Worm (Caenorhabditis elegans) whole organism, young adult: ENCODE measurements around the gene F13H10.5.

Source experiments
- B0336.3 ChIP-seq: fragments of 200-800 bp; sonication (Bioruptor generic); IDR thresholded peaks from 2 replicates; pipeline ENCODE4 v1.3.6; 2022; ENCODE audit warnings: missing genetic modification characterization, missing compliant biosample characterization
- D2030.7 ChIP-seq: fragments of 200-800 bp; sonication (Bioruptor generic); IDR thresholded peaks from 2 replicates; pipeline ENCODE4 v1.3.6; 2022; ENCODE audit warnings: missing genetic modification reagents, missing genetic modification characterization, missing compliant biosample characterization
- F10E7.11 ChIP-seq: sonication (generic microtip); optimal IDR thresholded peaks from 2 replicates; lab custom pipeline; 2017; ENCODE audit warnings: mild to moderate bottlenecking, missing genetic modification characterization, moderate library complexity, missing compliant biosample characterization
- F23B12.7 ChIP-seq: sonication (generic microtip); optimal IDR thresholded peaks from 2 replicates; lab custom pipeline; 2017; ENCODE audit warnings: missing genetic modification characterization, mild to moderate bottlenecking, missing compliant biosample characterization, antibody characterized with exemption, moderate library complexity; ENCODE audit not compliant: insufficient read depth
- F33H1.4 ChIP-seq: fragments of 200-800 bp; sonication (Bioruptor generic); IDR thresholded peaks from 2 replicates; pipeline ENCODE4 v1.3.6; 2022; ENCODE audit warnings: missing genetic modification reagents, missing genetic modification characterization, missing compliant biosample characterization
- F39B2.1 ChIP-seq: fragments of 200-800 bp; sonication (Bioruptor generic); IDR thresholded peaks from 2 replicates; pipeline ENCODE4 v1.3.6; 2022; ENCODE audit warnings: missing genetic modification reagents, missing genetic modification characterization, missing compliant biosample characterization
- F57A8.1 ChIP-seq: fragments of 200-800 bp; sonication (Bioruptor generic); optimal IDR thresholded peaks from 2 replicates; lab custom pipeline; 2018; ENCODE audit warnings: mild to moderate bottlenecking, missing genetic modification characterization, moderate library complexity, missing compliant biosample characterization
- Y56A3A.18 ChIP-seq: fragments of 200-800 bp; sonication (Bioruptor generic); IDR thresholded peaks from 2 replicates; pipeline ENCODE4 v1.3.6; 2022; ENCODE audit warnings: missing genetic modification reagents, missing genetic modification characterization, missing compliant biosample characterization
- Y67H2A.10 ChIP-seq: fragments of 200-800 bp; sonication (Bioruptor generic); conservative IDR thresholded peaks from 2 replicates; pipeline ENCODE4 v1.3.6; 2022; ENCODE audit warnings: missing genetic modification reagents, missing genetic modification characterization, missing compliant biosample characterization
- atf-7 ChIP-seq: sonication (generic microtip); optimal IDR thresholded peaks from 2 replicates; lab custom pipeline; 2017; ENCODE audit warnings: mild to moderate bottlenecking, missing genetic modification characterization, missing compliant biosample characterization
- athp-1 ChIP-seq: sonication (generic microtip); optimal IDR thresholded peaks from 2 replicates; lab custom pipeline; 2017; ENCODE audit warnings: mild to moderate bottlenecking, missing genetic modification characterization, missing compliant biosample characterization
- attf-5 ChIP-seq: fragments of 200-800 bp; sonication (Bioruptor generic); optimal IDR thresholded peaks from 2 replicates; lab custom pipeline; 2018; ENCODE audit warnings: mild to moderate bottlenecking, missing genetic modification characterization, missing compliant biosample characterization
- attf-6 ChIP-seq: fragments of 200-800 bp; sonication (Bioruptor generic); IDR thresholded peaks from 2 replicates; pipeline ENCODE4 v1.3.6; 2022; ENCODE audit warnings: missing genetic modification reagents, missing genetic modification characterization, missing compliant biosample characterization
- cebp-1 ChIP-seq, 2 experiments: fragments of 200-800 bp in 1 of 2; sonication (Bioruptor generic) in 1 of 2; sonication (generic microtip) in 1 of 2; IDR thresholded peaks in 1 of 2; optimal IDR thresholded peaks in 1 of 2; 2 replicates each; pipeline versions ENCODE4 v1.3.6 to Lab custom; 2017 to 2022; ENCODE audit warnings: missing compliant biosample characterization in 2 of 2, missing genetic modification characterization in 2 of 2, mild to moderate bottlenecking in 1 of 2, missing genetic modification reagents in 1 of 2, moderate library complexity in 1 of 2
- ceh-100 ChIP-seq: fragments of 200-800 bp; sonication (Bioruptor generic); IDR thresholded peaks from 2 replicates; pipeline ENCODE4 v1.3.6; 2022; ENCODE audit warnings: missing genetic modification reagents, missing genetic modification characterization, missing compliant biosample characterization
- chd-7 ChIP-seq: sonication (generic microtip); optimal IDR thresholded peaks from 2 replicates; lab custom pipeline; 2016; ENCODE audit warnings: mild to moderate bottlenecking, missing genetic modification characterization, moderate library complexity, missing compliant biosample characterization
- die-1 ChIP-seq: sonication (generic microtip); optimal IDR thresholded peaks from 2 replicates; lab custom pipeline; 2016; ENCODE audit warnings: missing genotype, mild to moderate bottlenecking, missing genetic modification characterization, missing compliant biosample characterization
- dox-1 ChIP-seq: fragments of 200-800 bp; sonication (Bioruptor generic); IDR thresholded peaks from 2 replicates; pipeline ENCODE4 v1.3.6; 2022; ENCODE audit warnings: missing genetic modification reagents, missing genetic modification characterization, missing compliant biosample characterization
- egrh-3 ChIP-seq: fragments of 200-800 bp; sonication (Bioruptor generic); IDR thresholded peaks from 2 replicates; pipeline ENCODE4 v1.3.6; 2022; ENCODE audit warnings: missing genetic modification reagents, missing genetic modification characterization, missing compliant biosample characterization
- ets-4 ChIP-seq: fragments of 200-800 bp; sonication (Bioruptor generic); optimal IDR thresholded peaks from 2 replicates; lab custom pipeline; 2018; ENCODE audit warnings: mild to moderate bottlenecking, missing genetic modification characterization, missing compliant biosample characterization
- gei-17 ChIP-seq: fragments of 200-800 bp; sonication (Bioruptor generic); optimal IDR thresholded peaks from 2 replicates; lab custom pipeline; 2018; ENCODE audit warnings: mild to moderate bottlenecking, missing genetic modification characterization, missing compliant biosample characterization
- hlh-12 ChIP-seq: sonication (generic microtip); optimal IDR thresholded peaks from 2 replicates; lab custom pipeline; 2016; ENCODE audit warnings: missing genetic modification characterization, missing compliant biosample characterization
- lag-1 ChIP-seq: fragments of 200-800 bp; sonication (Bioruptor generic); IDR thresholded peaks from 2 replicates; pipeline ENCODE4 v1.3.6; 2022; ENCODE audit warnings: missing genetic modification reagents, missing genetic modification characterization, missing compliant biosample characterization
- let-607 ChIP-seq, 2 experiments: fragments of 200-800 bp in 1 of 2; sonication (Bioruptor generic) in 1 of 2; sonication (generic microtip) in 1 of 2; optimal IDR thresholded peaks; 2 replicates each; lab custom pipeline; 2016 to 2018; ENCODE audit warnings: mild to moderate bottlenecking in 2 of 2, missing compliant biosample characterization in 2 of 2, missing genetic modification characterization in 2 of 2, moderate library complexity in 2 of 2, missing genotype in 1 of 2
- lin-35 ChIP-seq, 3 experiments: fragments of 150-350 bp in 2 of 3; sonication (generic microtip) in 1 of 3; optimal IDR thresholded peaks; 2 replicates each; lab custom pipeline; 2014 to 2018; ENCODE audit warnings: missing biosample characterization in 3 of 3, missing genetic modification characterization in 3 of 3, missing genetic modification reagents in 3 of 3
- lir-1 ChIP-seq: fragments of 200-800 bp; sonication (Bioruptor generic); conservative IDR thresholded peaks from 2 replicates; pipeline ENCODE4 v1.3.6; 2022; ENCODE audit warnings: missing genetic modification reagents, missing genetic modification characterization, missing compliant biosample characterization
- lsl-1 ChIP-seq: fragments of 200-800 bp; sonication (Bioruptor generic); optimal IDR thresholded peaks from 2 replicates; lab custom pipeline; 2018; ENCODE audit warnings: mild to moderate bottlenecking, missing genetic modification characterization, moderate library complexity, missing compliant biosample characterization
- lsy-27 ChIP-seq: sonication (generic microtip); optimal IDR thresholded peaks from 2 replicates; lab custom pipeline; 2017; ENCODE audit warnings: missing genetic modification characterization, mild to moderate bottlenecking, missing compliant biosample characterization, antibody characterized with exemption, missing genotype, borderline replicate concordance; ENCODE audit not compliant: insufficient read depth
- madf-3 ChIP-seq: fragments of 200-800 bp; sonication (Bioruptor generic); IDR thresholded peaks from 2 replicates; pipeline ENCODE4 v1.3.6; 2022; ENCODE audit warnings: missing genetic modification reagents, missing genetic modification characterization, missing compliant biosample characterization
- madf-6 ChIP-seq: fragments of 200-800 bp; sonication (Bioruptor generic); IDR thresholded peaks from 2 replicates; pipeline ENCODE4 v1.3.6; 2022; ENCODE audit warnings: missing genetic modification reagents, missing genetic modification characterization, missing compliant biosample characterization
- mcd-1 ChIP-seq: fragments of 200-800 bp; sonication (Bioruptor generic); IDR thresholded peaks from 2 replicates; pipeline ENCODE4 v1.3.6; 2022; ENCODE audit warnings: missing genetic modification reagents, missing genetic modification characterization, missing compliant biosample characterization
- nfya-2 ChIP-seq: fragments of 200-800 bp; sonication (Bioruptor generic); IDR thresholded peaks from 2 replicates; pipeline ENCODE4 v1.3.6; 2022; ENCODE audit warnings: missing genetic modification reagents, missing genetic modification characterization, missing compliant biosample characterization
- nfyb-1 ChIP-seq: fragments of 200-800 bp; sonication (Bioruptor generic); IDR thresholded peaks from 2 replicates; pipeline ENCODE4 v1.3.6; 2022; ENCODE audit warnings: missing genetic modification reagents, missing genetic modification characterization, missing compliant biosample characterization
- nhr-80 ChIP-seq: sonication (generic microtip); optimal IDR thresholded peaks from 2 replicates; lab custom pipeline; 2016; ENCODE audit warnings: missing genetic modification characterization, missing compliant biosample characterization
- repo-1 ChIP-seq: sonication (generic microtip); optimal IDR thresholded peaks from 2 replicates; lab custom pipeline; 2017; ENCODE audit warnings: mild to moderate bottlenecking, missing genetic modification characterization, missing compliant biosample characterization
- snpc-3.4 ChIP-seq: sonication (generic microtip); optimal IDR thresholded peaks from 2 replicates; lab custom pipeline; 2017; ENCODE audit warnings: missing genetic modification characterization, mild to moderate bottlenecking, missing compliant biosample characterization, antibody characterized with exemption, moderate library complexity, missing genotype, missing genetic modification reagents
- tbp1 ChIP-seq: fragments of 200-800 bp; sonication (Bioruptor generic); optimal IDR thresholded peaks from 2 replicates; lab custom pipeline; 2018; ENCODE audit warnings: mild to moderate bottlenecking, missing genetic modification characterization, missing compliant biosample characterization
- tbx-9 ChIP-seq: sonication (generic microtip); optimal IDR thresholded peaks from 2 replicates; lab custom pipeline; 2016; ENCODE audit warnings: borderline replicate concordance, missing genetic modification characterization, inconsistent platforms, missing compliant biosample characterization
- unc-130 ChIP-seq: sonication (generic microtip); optimal IDR thresholded peaks from 2 replicates; lab custom pipeline; 2016; ENCODE audit warnings: missing genetic modification reagents, missing genetic modification characterization, missing compliant biosample characterization
- ztf-26 ChIP-seq: sonication (generic microtip); optimal IDR thresholded peaks from 2 replicates; lab custom pipeline; 2017; ENCODE audit warnings: missing genetic modification characterization, missing compliant biosample characterization

The F13H10.5 gene

DNA sequence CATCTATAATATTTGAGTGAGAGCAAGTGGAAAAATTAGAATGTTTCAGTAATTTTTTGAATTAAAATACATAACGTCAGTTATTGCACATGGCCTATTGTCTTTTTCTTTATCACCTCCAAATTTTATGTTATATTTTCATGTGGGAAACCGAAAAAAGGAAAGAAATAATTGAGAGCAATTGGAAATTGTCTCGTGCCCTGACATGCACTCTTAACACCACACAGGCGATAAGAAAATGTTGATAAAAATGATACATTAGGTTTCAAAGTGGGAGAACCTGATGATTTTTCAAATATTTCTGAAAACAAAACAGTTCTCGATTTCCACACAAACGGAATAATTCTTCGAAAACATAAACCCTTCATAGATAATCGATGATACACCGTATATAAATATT is 25.1 kb downstream of the F13H10.5 start, which contains the start of gene F13H10.3:
Gene F13H10.3 (minus strand): TSS at position 73 of the 400 bp plus-strand sequence.
- 0 out of 2 replicates have a peak, but pooled peaks have one; percentile 14 for TF ChIP-seq madf-3
- TF ChIP-seq cebp-1 (GFP tag; IDR thresholded peaks at IDR 0.05; lab: Robert Waterston, UW) = no peak
- peak; percentile 50 for TF ChIP-seq cebp-1 (tag; optimal IDR thresholded peaks at IDR 0.05; lab: Kevin White, UChicago)
- peak; percentile 88 for TF ChIP-seq nhr-80
- no peak for TF ChIP-seq die-1
- peak; percentile 8 for TF ChIP-seq snpc-3.4 (tag; lab: Kevin White, UChicago)

DNA sequence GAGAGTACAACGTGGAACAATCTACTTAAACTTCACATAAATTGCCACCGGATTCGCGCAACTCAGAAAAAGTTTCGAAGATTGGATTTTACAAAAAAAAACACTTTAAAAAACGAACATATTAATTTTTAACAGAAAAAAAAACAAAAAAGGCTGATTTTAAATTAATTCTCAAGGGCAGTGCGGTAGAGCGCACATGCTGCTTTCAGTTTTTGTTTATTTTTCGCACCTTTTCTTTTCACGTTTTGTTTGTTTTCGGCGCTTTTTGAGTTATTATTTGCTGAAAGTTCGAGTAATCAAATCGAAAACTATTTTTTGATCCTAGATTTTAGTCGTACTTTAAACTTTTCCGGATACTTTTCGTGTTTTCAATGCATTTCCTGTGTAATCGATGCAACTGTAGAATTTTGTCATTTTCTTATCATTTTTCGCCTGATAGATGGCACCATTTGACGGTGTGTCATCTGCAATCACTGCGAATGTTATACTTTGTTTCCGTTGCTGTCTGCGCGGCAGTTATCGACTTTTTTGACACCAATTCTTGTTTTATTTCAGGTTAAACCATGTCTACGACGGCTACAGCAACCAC is 29.3 kb downstream of the F13H10.5 start, which contains the start of gene F13H10.8:
Gene F13H10.8 (plus strand): TSS at position 556 of the 589 bp plus-strand sequence.
- TF ChIP-seq nhr-80 = peak; percentile 85
- TF ChIP-seq F23B12.7 (tag; lab: Kevin White, UChicago) = peak; percentile 39
- TF ChIP-seq D2030.7 (GFP tag; lab: Robert Waterston, UW) = no peak
- 0 out of 2 replicates have a peak, but pooled peaks have one; percentile 9 for TF ChIP-seq nfyb-1 (GFP tag; lab: Robert Waterston, UW)
- no peak for TF ChIP-seq hlh-12 (tag; lab: Kevin White, UChicago)
- TF ChIP-seq mcd-1 (GFP tag; lab: Robert Waterston, UW) = peak; percentile 82
- peak; percentile 13 to 15 for TF ChIP-seq let-607 (tag; optimal IDR thresholded peaks at IDR 0.05; lab: Kevin White, UChicago)
- peak in 1 of 3 experiments; percentile 23 for TF ChIP-seq lin-35 (GFP tag; optimal IDR thresholded peaks at IDR 0.05; lab: Kevin White, UChicago)
- TF ChIP-seq attf-5 (GFP tag; lab: Kevin White, UChicago) = peak; percentile 52
- TF ChIP-seq ceh-100 (GFP tag; lab: Robert Waterston, UW) = no peak
- peak; percentile 16 for TF ChIP-seq ets-4 (GFP tag; lab: Kevin White, UChicago)
- TF ChIP-seq Y56A3A.18 (GFP tag; lab: Robert Waterston, UW) = no peak
- TF ChIP-seq lir-1 (GFP tag; lab: Robert Waterston, UW) = no peak
- peak; percentile 8; the same call in 1 of the 2 replicates for TF ChIP-seq dox-1 (GFP tag; lab: Robert Waterston, UW)

DNA sequence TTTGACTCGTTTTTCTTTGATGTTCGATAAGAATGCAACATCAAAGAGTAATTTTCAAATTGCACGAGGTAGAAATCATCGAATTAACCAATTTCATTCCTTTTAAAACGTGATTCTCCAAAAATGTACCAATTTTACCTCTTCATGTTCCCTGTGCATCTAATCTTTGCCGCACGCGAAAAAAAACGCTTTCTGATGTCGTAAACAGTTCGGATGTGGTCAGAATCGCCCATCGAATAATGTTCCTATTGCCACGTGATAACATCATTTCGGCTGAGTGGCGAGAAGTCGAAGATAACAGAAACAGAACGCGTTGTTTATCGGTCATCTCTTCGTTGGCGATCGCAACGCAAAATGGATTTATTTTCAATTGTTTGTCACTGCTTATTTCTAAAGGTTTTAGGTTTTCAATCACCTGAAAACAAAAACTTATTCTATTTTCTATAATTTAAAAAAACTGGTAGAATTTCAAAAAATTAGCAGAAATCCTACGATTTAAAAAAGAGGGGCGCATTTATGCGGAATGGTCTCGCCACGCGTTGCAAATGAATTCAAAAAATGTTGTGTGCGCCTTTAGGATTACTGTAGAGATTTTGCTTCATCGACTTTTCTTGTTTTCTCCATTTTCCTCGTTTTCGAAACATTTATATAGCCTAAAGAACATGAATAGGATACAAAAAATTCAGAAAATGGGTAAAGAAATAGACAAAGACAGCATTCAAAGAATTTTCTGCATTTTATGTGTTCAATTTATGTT is 30.9 kb downstream of the F13H10.5 start, which contains the start of gene mogs-1:
Gene mogs-1 (minus strand): TSS at position 417 of the 757 bp plus-strand sequence.
- TF ChIP-seq nfyb-1 (GFP tag; lab: Robert Waterston, UW) = no peak
- peak; percentile 59; the same call in 1 of the 2 replicates for TF ChIP-seq F33H1.4 (GFP tag; lab: Robert Waterston, UW)
- TF ChIP-seq egrh-3 = no peak
- TF ChIP-seq B0336.3 (GFP tag; lab: Robert Waterston, UW) = peak; percentile 32; the same call in 1 of the 2 replicates
- no peak for TF ChIP-seq unc-130 (GFP tag; lab: Kevin White, UChicago)
- no peak for TF ChIP-seq tbp1 (GFP tag; lab: Kevin White, UChicago)
- TF ChIP-seq F57A8.1 (GFP tag; lab: Kevin White, UChicago) = no peak
- TF ChIP-seq F39B2.1 (GFP tag; lab: Robert Waterston, UW) = no peak
- TF ChIP-seq nfya-2 (GFP tag; lab: Robert Waterston, UW) = no peak
- TF ChIP-seq lsy-27 (tag; lab: Kevin White, UChicago) = no peak
- TF ChIP-seq madf-3 = no peak
- TF ChIP-seq tbx-9 = no peak
- no peak for TF ChIP-seq attf-6 (GFP tag; lab: Robert Waterston, UW)
- TF ChIP-seq madf-6 = no peak
- TF ChIP-seq chd-7 (tag; lab: Kevin White, UChicago) = no peak
- no peak for TF ChIP-seq lir-1 (GFP tag; lab: Robert Waterston, UW)
- TF ChIP-seq lsl-1 = peak; percentile 64
- TF ChIP-seq F10E7.11 (tag; lab: Kevin White, UChicago) = no peak
- no peak for TF ChIP-seq gei-17 (GFP tag; lab: Kevin White, UChicago)
- no peak for TF ChIP-seq atf-7
- no peak for TF ChIP-seq athp-1 (tag; lab: Kevin White, UChicago)
- TF ChIP-seq Y67H2A.10 = no peak
- TF ChIP-seq dox-1 (GFP tag; lab: Robert Waterston, UW) = 0 out of 2 replicates have a peak, but pooled peaks have one; percentile 42
- peak; percentile 6 for TF ChIP-seq repo-1 (tag; lab: Kevin White, UChicago)
- TF ChIP-seq lag-1 (GFP tag; lab: Robert Waterston, UW) = no peak
- peak in 1 of 2 experiments; percentile 25 for TF ChIP-seq let-607 (tag; optimal IDR thresholded peaks at IDR 0.05; lab: Kevin White, UChicago)
- TF ChIP-seq mcd-1 (GFP tag; lab: Robert Waterston, UW) = 0 out of 2 replicates have a peak, but pooled peaks have one; percentile 4
- TF ChIP-seq ztf-26 = peak; percentile 57
- no peak for TF ChIP-seq hlh-12 (tag; lab: Kevin White, UChicago)
